Worm (Caenorhabditis elegans) whole organism, L1 larva: ENCODE measurements around the gene Y53G8AL.1.

Experiments
- ceh-88 ChIP-seq: fragments of 200-800 bp; sonication (Bioruptor generic); IDR thresholded peaks from 2 replicates; pipeline ENCODE4 v1.3.6; 2022; ENCODE audit warnings: missing genetic modification characterization, missing compliant biosample characterization
- mep-1 ChIP-seq: fragments of 150-350 bp; optimal IDR thresholded peaks from 2 replicates; lab custom pipeline; 2014; ENCODE audit warnings: missing biosample characterization, missing genetic modification characterization
- nhr-84 ChIP-seq: sonication (generic microtip); optimal IDR thresholded peaks from 2 replicates; lab custom pipeline; 2017; ENCODE audit warnings: missing biosample characterization, missing genetic modification characterization
- snpc-4 ChIP-seq: fragments of 150-350 bp; optimal IDR thresholded peaks from 2 replicates; lab custom pipeline; 2014; ENCODE audit warnings: missing biosample characterization, missing genetic modification characterization
- ztf-11 ChIP-seq, 2 experiments: sonication (generic microtip); optimal IDR thresholded peaks; 2 replicates each; lab custom pipeline; 2016 to 2017; ENCODE audit warnings: missing genetic modification characterization in 2 of 2, missing biosample characterization in 1 of 2, missing compliant biosample characterization in 1 of 2
- ztf-4 ChIP-seq: fragments of 150-350 bp; optimal IDR thresholded peaks from 2 replicates; lab custom pipeline; 2014; ENCODE audit warnings: missing biosample characterization, missing genetic modification characterization

ce11 chrIII:3203589-3203988 lies 29.3 kb upstream of the Y53G8AL.1 start:
- TF ChIP-seq ceh-88 (GFP tag; lab: Robert Waterston, UW) (no peak), snpc-4 (no peak), ztf-4 (tag; lab: Kevin White, UChicago) (no peak), mep-1 (tag; lab: Kevin White, UChicago) (no peak), nhr-84 (tag; lab: Kevin White, UChicago) (no peak), ztf-11 (tag; optimal IDR thresholded peaks at IDR 0.05; lab: Kevin White, UChicago) (no peak)
